Worm (Caenorhabditis elegans) whole organism, mixed stage, embryonic: Measurements from ENCODE around the gene lgc-36.
A peak's percentile ranks its signal among the peaks of the same experiment; 100 is the strongest.

ENCODE experiments used
- M03D4.4 ChIP-seq: sonication (generic microtip); optimal IDR thresholded peaks from 2 replicates; lab custom pipeline; 2017; ENCODE audit warnings: mild to moderate bottlenecking, missing genetic modification characterization, missing compliant biosample characterization
- bed-3 ChIP-seq: fragments of 200-800 bp; sonication (Bioruptor generic); optimal IDR thresholded peaks from 3 replicates; lab custom pipeline; 2018; ENCODE audit warnings: mild to moderate bottlenecking, missing genetic modification characterization, moderate library complexity, missing compliant biosample characterization
- blmp-1 ChIP-seq: fragments of 150-350 bp; optimal IDR thresholded peaks from 2 replicates; lab custom pipeline; 2014; ENCODE audit warnings: missing biosample characterization, missing genetic modification characterization
- ceh-39 ChIP-seq: fragments of 150-350 bp; optimal IDR thresholded peaks from 2 replicates; lab custom pipeline; 2014; ENCODE audit warnings: missing biosample characterization, missing genetic modification characterization
- ceh-43 ChIP-seq: fragments of 200-800 bp; sonication (Bioruptor generic); optimal IDR thresholded peaks from 2 replicates; lab custom pipeline; 2018; ENCODE audit warnings: mild to moderate bottlenecking, missing genetic modification characterization, moderate library complexity, missing compliant biosample characterization
- ceh-83 ChIP-seq: fragments of 200-800 bp; sonication (Bioruptor generic); optimal IDR thresholded peaks from 2 replicates; lab custom pipeline; 2018; ENCODE audit warnings: mild to moderate bottlenecking, missing genetic modification characterization, missing compliant biosample characterization
- cnd-1 ChIP-seq: fragments of 200-800 bp; sonication (Bioruptor generic); optimal IDR thresholded peaks from 2 replicates; lab custom pipeline; 2018; ENCODE audit warnings: mild to moderate bottlenecking, missing genetic modification characterization, missing compliant biosample characterization
- drap-1 ChIP-seq: fragments of 200-800 bp; sonication (Bioruptor generic); optimal IDR thresholded peaks from 3 replicates; lab custom pipeline; 2018; ENCODE audit warnings: mild to moderate bottlenecking, missing genetic modification characterization, missing compliant biosample characterization
- elt-3 ChIP-seq: fragments of 150-350 bp; optimal IDR thresholded peaks from 2 replicates; lab custom pipeline; 2014; ENCODE audit warnings: missing biosample characterization, missing genetic modification characterization
- flh-1 ChIP-seq: fragments of 200-800 bp; sonication (Bioruptor generic); optimal IDR thresholded peaks from 2 replicates; lab custom pipeline; 2018; ENCODE audit warnings: mild to moderate bottlenecking, missing genetic modification characterization, moderate library complexity, missing compliant biosample characterization
- ham-2 ChIP-seq: fragments of 200-800 bp; sonication (Bioruptor generic); optimal IDR thresholded peaks from 2 replicates; lab custom pipeline; 2018; ENCODE audit warnings: mild to moderate bottlenecking, missing genetic modification characterization, missing compliant biosample characterization
- hlh-1 ChIP-seq: fragments of 150-350 bp; optimal IDR thresholded peaks from 2 replicates; lab custom pipeline; 2014; ENCODE audit warnings: missing biosample characterization, missing genetic modification reagents, missing genetic modification characterization
- lin-13 ChIP-seq: fragments of 150-350 bp; optimal IDR thresholded peaks from 2 replicates; lab custom pipeline; 2014; ENCODE audit warnings: missing biosample characterization, missing genetic modification characterization
- lin-32 ChIP-seq: fragments of 200-800 bp; sonication (Bioruptor generic); optimal IDR thresholded peaks from 2 replicates; lab custom pipeline; 2018; ENCODE audit warnings: mild to moderate bottlenecking, missing genetic modification characterization, missing compliant biosample characterization
- lsy-2 ChIP-seq: fragments of 150-350 bp; optimal IDR thresholded peaks from 2 replicates; lab custom pipeline; 2014; ENCODE audit warnings: missing biosample characterization, missing genetic modification characterization
- mab-5 ChIP-seq: fragments of 150-350 bp; optimal IDR thresholded peaks from 2 replicates; lab custom pipeline; 2014; ENCODE audit warnings: missing biosample characterization, missing genetic modification characterization
- mep-1 ChIP-seq: fragments of 150-350 bp; optimal IDR thresholded peaks from 2 replicates; lab custom pipeline; 2017; ENCODE audit warnings: missing biosample characterization, missing genetic modification reagents, missing genetic modification characterization, inconsistent platforms
- mls-2 ChIP-seq: sonication (generic microtip); optimal IDR thresholded peaks from 2 replicates; lab custom pipeline; 2016; ENCODE audit warnings: mild to moderate bottlenecking, missing genetic modification characterization, moderate library complexity, missing compliant biosample characterization
- nhr-237 ChIP-seq: fragments of 150-350 bp; optimal IDR thresholded peaks from 2 replicates; lab custom pipeline; 2014; ENCODE audit warnings: missing biosample characterization, missing genetic modification characterization
- nhr-28 ChIP-seq: fragments of 150-350 bp; optimal IDR thresholded peaks from 2 replicates; lab custom pipeline; 2014; ENCODE audit warnings: missing biosample characterization, missing genetic modification characterization
- nhr-76 ChIP-seq: sonication (generic microtip); optimal IDR thresholded peaks from 2 replicates; lab custom pipeline; 2017; ENCODE audit warnings: missing biosample characterization, missing genetic modification characterization
- pha-4 ChIP-seq: fragments of 150-350 bp; optimal IDR thresholded peaks from 2 replicates; lab custom pipeline; 2018; ENCODE audit warnings: missing biosample characterization, missing genetic modification reagents, missing genetic modification characterization
- snpc-4 ChIP-seq: fragments of 150-350 bp; optimal IDR thresholded peaks from 2 replicates; lab custom pipeline; 2014; ENCODE audit warnings: missing biosample characterization, missing genetic modification characterization
- sptf-1 ChIP-seq: sonication (generic microtip); optimal IDR thresholded peaks from 2 replicates; lab custom pipeline; 2017; ENCODE audit warnings: mild to moderate bottlenecking, missing genetic modification characterization, moderate library complexity, missing compliant biosample characterization
- tbx-8 ChIP-seq: fragments of 200-800 bp; sonication (Bioruptor generic); optimal IDR thresholded peaks from 2 replicates; lab custom pipeline; 2018; ENCODE audit warnings: mild to moderate bottlenecking, missing genetic modification characterization, moderate library complexity, missing compliant biosample characterization
- unc-120 ChIP-seq: sonication (generic microtip); optimal IDR thresholded peaks from 2 replicates; lab custom pipeline; 2017; ENCODE audit warnings: missing genetic modification characterization, missing compliant biosample characterization; ENCODE audit not compliant: poor library complexity, severe bottlenecking
- unc-39 ChIP-seq: fragments of 150-350 bp; optimal IDR thresholded peaks from 2 replicates; lab custom pipeline; 2014; ENCODE audit warnings: missing biosample characterization, missing genetic modification characterization
- unc-62 ChIP-seq: fragments of 150-350 bp; optimal IDR thresholded peaks from 2 replicates; lab custom pipeline; 2014; ENCODE audit warnings: missing biosample characterization, missing genetic modification reagents, missing genetic modification characterization
- zip-8 ChIP-seq: fragments of 150-350 bp; optimal IDR thresholded peaks from 2 replicates; lab custom pipeline; 2014; ENCODE audit warnings: missing biosample characterization, missing genetic modification characterization
- ztf-11 ChIP-seq: fragments of 150-350 bp; optimal IDR thresholded peaks from 2 replicates; lab custom pipeline; 2014; ENCODE audit warnings: missing biosample characterization, missing genetic modification characterization

Gene lgc-36

DNA sequence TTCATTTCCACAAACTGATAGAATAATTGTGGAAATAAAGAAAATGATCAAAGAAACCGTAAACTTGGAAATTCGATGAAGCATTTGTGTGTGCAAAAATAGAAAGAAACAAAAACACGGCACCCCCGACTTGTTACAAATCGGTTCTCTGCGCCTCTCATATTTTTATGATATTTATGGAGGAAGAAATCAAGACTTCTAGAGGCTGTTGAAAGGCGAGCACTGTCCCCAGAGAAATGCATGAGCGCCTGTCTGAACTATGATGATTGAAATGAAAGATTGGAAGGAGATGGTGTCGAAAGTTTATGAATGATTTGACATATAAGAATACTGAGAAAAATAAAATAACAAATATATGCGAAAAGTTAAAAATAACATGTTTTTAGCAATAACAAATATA lies at the start of gene lgc-36:
lgc-36 (minus strand) TSS at position 101 of the 400 bp plus-strand sequence.
- no peak for TF ChIP-seq unc-120 (tag; lab: Kevin White, UChicago)
- no peak for TF ChIP-seq M03D4.4
- no peak for TF ChIP-seq lin-32 (GFP tag; lab: Kevin White, UChicago)
- TF ChIP-seq ztf-11 (tag; lab: Kevin White, UChicago): no peak
- TF ChIP-seq unc-39 (tag; lab: Kevin White, UChicago): no peak
- TF ChIP-seq bed-3 (GFP tag; lab: Kevin White, UChicago): no peak
- no peak for TF ChIP-seq snpc-4
- TF ChIP-seq ham-2 (GFP tag; lab: Kevin White, UChicago): no peak

DNA sequence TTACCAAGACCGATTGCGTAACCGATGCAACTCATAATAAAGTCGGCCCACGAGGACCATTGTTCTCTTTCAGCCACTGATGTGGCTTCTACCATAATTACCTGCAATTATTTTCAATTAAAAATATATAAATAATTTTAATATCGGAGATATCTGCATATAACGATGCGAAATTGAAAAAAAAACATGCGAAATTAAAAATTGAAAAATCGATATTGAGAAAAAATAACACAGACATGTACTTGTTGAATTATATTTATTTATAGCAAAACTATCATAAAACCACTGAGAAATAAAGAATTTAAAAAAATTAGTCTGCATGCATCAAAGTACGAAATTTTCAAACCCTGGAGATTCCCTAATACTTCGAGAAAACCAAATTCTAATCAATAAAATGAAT lies 49.5 kb upstream of the lgc-36 start, which contains the start of gene snf-11:
snf-11 (minus strand) TSS at position 101 of the 400 bp plus-strand sequence.
- TF ChIP-seq elt-3 (no peak), drap-1 (GFP tag; lab: Kevin White, UChicago) (no peak), ceh-39 (tag; lab: Kevin White, UChicago) (no peak), unc-39 (tag; lab: Kevin White, UChicago) (no peak), ceh-83 (no peak), ceh-43 (GFP tag; lab: Kevin White, UChicago) (no peak), pha-4 (tag; lab: Kevin White, UChicago) (no peak), sptf-1 (no peak), mls-2 (tag; lab: Kevin White, UChicago) (no peak), hlh-1 (tag; lab: Kevin White, UChicago) (no peak), flh-1 (GFP tag; lab: Kevin White, UChicago) (no peak), snpc-4 (no peak), lsy-2 (no peak), unc-62 (GFP tag; lab: Kevin White, UChicago) (no peak), nhr-237 (no peak), unc-120 (tag; lab: Kevin White, UChicago) (no peak), tbx-8 (GFP tag; lab: Kevin White, UChicago) (no peak), nhr-76 (tag; lab: Kevin White, UChicago) (no peak), mab-5 (tag; lab: Kevin White, UChicago) (no peak), cnd-1 (tag; lab: Kevin White, UChicago) (no peak)

DNA sequence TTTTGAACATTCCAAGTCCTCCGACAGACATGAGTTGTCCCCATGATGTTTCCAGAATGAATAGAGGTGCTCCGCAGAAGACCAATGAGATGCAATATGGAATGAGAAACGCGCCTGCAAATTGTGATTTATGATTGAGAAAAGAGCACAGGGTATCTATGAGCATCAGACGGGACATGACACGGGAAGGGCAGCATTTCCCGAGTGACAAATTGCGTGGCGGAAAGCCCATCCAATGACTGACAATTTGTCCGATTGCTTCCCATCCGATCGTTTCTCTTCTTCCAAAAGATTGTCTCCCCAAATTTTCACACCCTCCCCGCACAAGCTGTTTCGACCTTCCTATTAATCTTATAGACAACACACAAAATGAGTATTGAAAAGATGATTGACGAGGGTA lies 49.0 kb upstream of the lgc-36 start:
- TF ChIP-seq unc-120 (tag; lab: Kevin White, UChicago): peak; percentile 87
- TF ChIP-seq mab-5 (tag; lab: Kevin White, UChicago): peak; percentile 72
- peak; percentile 1 for TF ChIP-seq hlh-1 (tag; lab: Kevin White, UChicago)
- no peak for TF ChIP-seq blmp-1
- TF ChIP-seq unc-62 (GFP tag; lab: Kevin White, UChicago): peak; percentile 98
- no peak for TF ChIP-seq nhr-28

DNA sequence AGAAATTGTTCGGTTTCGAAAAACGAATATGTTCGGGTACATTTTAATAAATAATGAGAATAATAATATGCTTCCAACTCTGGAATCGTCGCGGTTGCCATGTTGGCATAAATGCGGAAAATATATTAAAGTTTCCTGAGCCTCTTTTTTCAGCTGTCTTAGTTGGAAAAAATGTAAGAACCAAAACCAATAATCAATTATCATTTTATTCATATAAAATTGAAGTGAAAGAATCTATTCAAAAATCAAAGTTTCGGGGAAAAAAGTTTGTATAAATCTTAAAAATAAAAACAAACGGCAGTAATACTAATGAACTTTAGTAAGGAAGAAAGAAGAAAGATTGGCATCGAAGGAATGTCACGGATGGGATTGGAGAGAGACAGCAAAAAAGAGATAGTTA lies 46.1 kb upstream of the lgc-36 start, which contains the start of gene srh-45:
srh-45 (minus strand) TSS at position 101 of the 400 bp plus-strand sequence.
- TF ChIP-seq unc-39 (tag; lab: Kevin White, UChicago): no peak
- TF ChIP-seq sptf-1: no peak
- TF ChIP-seq lsy-2: no peak
- TF ChIP-seq lin-13: no peak

DNA sequence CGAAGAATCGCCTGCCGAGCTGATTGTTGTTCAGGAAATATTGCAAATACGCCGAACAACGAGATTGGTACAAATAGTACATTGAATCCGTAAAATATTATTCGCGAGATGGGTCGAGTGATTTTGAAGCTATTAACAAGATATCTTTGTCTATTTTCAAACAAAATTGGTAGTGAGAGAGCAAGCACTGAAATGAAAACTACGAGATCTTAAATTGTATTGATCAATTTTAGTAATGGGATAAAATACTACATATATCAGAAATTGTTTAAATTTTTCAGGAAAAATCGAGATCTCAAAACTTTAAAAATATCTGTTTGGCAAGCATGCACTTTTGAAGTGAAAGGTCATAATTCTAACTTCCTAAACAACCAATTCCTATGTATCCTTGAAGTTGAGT lies 45.4 kb upstream of the lgc-36 start:
- no peak for TF ChIP-seq flh-1 (GFP tag; lab: Kevin White, UChicago)
- no peak for TF ChIP-seq mab-5 (tag; lab: Kevin White, UChicago)
- no peak for TF ChIP-seq blmp-1
- no peak for TF ChIP-seq pha-4 (tag; lab: Kevin White, UChicago)
- TF ChIP-seq nhr-28: no peak
- no peak for TF ChIP-seq ceh-43 (GFP tag; lab: Kevin White, UChicago)
- TF ChIP-seq mep-1 (tag; lab: Kevin White, UChicago): no peak
- no peak for TF ChIP-seq nhr-76 (tag; lab: Kevin White, UChicago)
- no peak for TF ChIP-seq unc-62 (GFP tag; lab: Kevin White, UChicago)
- no peak for TF ChIP-seq bed-3 (GFP tag; lab: Kevin White, UChicago)
- no peak for TF ChIP-seq nhr-237
- TF ChIP-seq elt-3: no peak
- no peak for TF ChIP-seq M03D4.4
- no peak for TF ChIP-seq lin-32 (GFP tag; lab: Kevin White, UChicago)
- no peak for TF ChIP-seq cnd-1 (tag; lab: Kevin White, UChicago)

DNA sequence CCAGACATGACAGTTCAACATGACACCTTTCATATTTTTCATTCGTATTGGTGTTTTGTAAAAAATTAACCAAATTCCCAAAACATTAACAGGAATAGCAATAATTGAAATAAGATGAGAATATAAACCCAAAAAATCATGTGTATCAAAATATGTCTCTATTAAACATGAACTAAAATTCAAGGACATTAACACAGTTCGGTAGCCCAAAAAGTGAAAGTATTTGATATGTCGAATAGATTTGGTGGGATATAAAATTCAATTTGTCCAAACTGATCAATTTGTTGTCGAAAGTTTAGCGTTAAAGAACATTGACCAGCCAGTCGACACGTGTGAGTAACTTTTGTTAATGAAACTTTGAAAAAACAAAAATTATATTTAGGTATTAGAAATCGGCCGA lies 43.9 kb upstream of the lgc-36 start, which contains the start of gene srh-46:
srh-46 (minus strand) TSS at position 189 of the 400 bp plus-strand sequence.
- TF ChIP-seq M03D4.4: no peak
- no peak for TF ChIP-seq zip-8 (tag; lab: Kevin White, UChicago)
